Worm (Caenorhabditis elegans) whole organism, late embryonic: ENCODE measurements around the gene F49C12.11.

Experiments
- C38D4.7 ChIP-seq: fragments of 200-800 bp; sonication (Bioruptor generic); optimal IDR thresholded peaks from 2 replicates; lab custom pipeline; 2018; ENCODE audit warnings: mild to moderate bottlenecking, missing genetic modification characterization, moderate library complexity, missing compliant biosample characterization
- K09A11.1 ChIP-seq: sonication (generic microtip); optimal IDR thresholded peaks from 2 replicates; lab custom pipeline; 2017; ENCODE audit warnings: antibody characterized with exemption, mild to moderate bottlenecking, missing genetic modification characterization, missing compliant biosample characterization; ENCODE audit not compliant: insufficient read depth
- elt-4 ChIP-seq: sonication (generic microtip); optimal IDR thresholded peaks from 2 replicates; lab custom pipeline; 2016; ENCODE audit warnings: missing genetic modification characterization, missing compliant biosample characterization
- fkh-10 ChIP-seq: fragments of 150-350 bp; optimal IDR thresholded peaks from 2 replicates; lab custom pipeline; 2014; ENCODE audit warnings: missing biosample characterization, missing genetic modification reagents, missing genetic modification characterization
- pha-2 ChIP-seq: sonication (generic microtip); optimal IDR thresholded peaks from 2 replicates; lab custom pipeline; 2017; ENCODE audit warnings: mild to moderate bottlenecking, missing genetic modification characterization, missing compliant biosample characterization
- sox-2 ChIP-seq: fragments of 200-800 bp; sonication (Bioruptor generic); IDR thresholded peaks from 2 replicates; pipeline ENCODE4 v1.3.6; 2022; ENCODE audit warnings: missing genetic modification reagents, missing genetic modification characterization, missing compliant biosample characterization

DNA sequence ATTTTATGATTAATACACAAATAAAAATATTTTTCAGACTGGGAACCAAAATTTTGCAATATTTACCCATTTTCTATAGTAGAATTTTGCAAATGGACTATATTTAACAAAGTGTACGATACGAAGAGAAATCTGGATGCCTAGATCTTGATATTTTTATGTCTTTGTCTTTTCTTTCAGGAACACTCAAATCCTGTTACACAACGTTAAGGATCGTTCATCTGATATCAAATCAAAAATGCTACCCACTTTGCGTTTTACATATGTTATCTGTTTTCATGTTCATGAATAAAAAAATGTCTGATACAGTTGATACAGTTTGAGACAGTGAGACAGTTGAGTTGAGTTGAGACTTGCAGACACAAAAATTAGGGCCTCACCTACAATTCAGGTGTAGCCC lies 22.9 kb upstream of the F49C12.11 start, which contains the start of gene F49C12.1:
- TF ChIP-seq elt-4 (tag; lab: Kevin White, UChicago) (no peak), K09A11.1 (tag; lab: Kevin White, UChicago) (no peak), C38D4.7 (no peak), sox-2 (GFP tag; lab: Robert Waterston, UW) (no peak), pha-2 (no peak), fkh-10 (GFP tag; lab: Kevin White, UChicago) (no peak)
